Worm (Caenorhabditis elegans): ENCODE measurements around the gene ikke-1.

DNA sequence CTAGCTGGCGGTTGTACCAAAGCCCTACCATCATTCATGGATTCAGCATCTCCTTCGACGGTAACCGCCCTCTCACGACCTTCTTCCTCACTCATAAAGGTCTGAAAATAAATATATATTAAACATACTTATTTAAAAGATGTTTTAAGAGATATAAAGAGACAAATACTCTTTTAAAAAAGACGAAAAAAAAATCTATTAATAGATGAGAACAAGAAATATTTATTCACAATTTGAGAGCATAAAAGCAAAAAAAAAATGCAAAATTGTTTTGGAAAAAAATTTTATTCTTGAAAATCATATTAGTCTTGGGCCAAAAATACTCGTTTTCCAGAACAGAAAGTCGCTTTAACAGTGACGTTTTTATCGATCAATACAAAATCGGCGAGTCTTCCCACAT lies 53.8 kb downstream of the ikke-1 start, which contains the start of gene skat-1:
- TF ChIP-seq dpl-1 (GFP tag; optimal IDR thresholded peaks at IDR 0.05) (no peak), skn-1 (tag; optimal IDR thresholded peaks at IDR 0.05) (no peak), F16B12.6 (tag; optimal IDR thresholded peaks at IDR 0.05) (no peak), ama-1 (optimal IDR thresholded peaks at IDR 0.05) (no peak), nhr-76 (tag; optimal IDR thresholded peaks at IDR 0.05) (no peak), unc-62 (GFP tag; optimal IDR thresholded peaks at IDR 0.05) (no peak), elt-3 (tag; optimal IDR thresholded peaks at IDR 0.05) (no peak), pax-3 (tag; optimal IDR thresholded peaks at IDR 0.05) (no peak), lin-15B (tag; optimal IDR thresholded peaks at IDR 0.05) (no peak), zag-1 (tag; optimal IDR thresholded peaks at IDR 0.05) (no peak), snu-23 (GFP tag; optimal IDR thresholded peaks at IDR 0.05) (no peak), nhr-77 (tag; optimal IDR thresholded peaks at IDR 0.05) (no peak)

Measured in whole organism, L1 larva.